Worm (Caenorhabditis elegans): ENCODE measurements around the gene mam-3.

- TF ChIP-seq cog-1 (tag; optimal IDR thresholded peaks at IDR 0.05) (no peak), med-1 (GFP tag; optimal IDR thresholded peaks at IDR 0.05; ENCODE audit: insufficient read depth) (no peak), ztf-23 (GFP tag; IDR thresholded peaks at IDR 0.05) (no peak), ztf-29 (GFP tag; IDR thresholded peaks at IDR 0.05) (no peak), flt-1 (GFP tag; IDR thresholded peaks at IDR 0.05) (no peak), T22C8.4 (GFP tag; IDR thresholded peaks at IDR 0.05) (no peak)
Observed at ce11 chrIV:13453509-13453908, 8.3 kb upstream of the mam-3 start.
